Worm (Caenorhabditis elegans) whole organism, L4 larva: ENCODE results near the gene cutl-2.

ENCODE experiments used
- D1046.2 ChIP-seq: fragments of 200-800 bp; sonication (Bioruptor generic); IDR thresholded peaks from 2 replicates; pipeline ENCODE4 v1.3.6; 2022; ENCODE audit warnings: missing genetic modification characterization, missing compliant biosample characterization
- F26F4.8 ChIP-seq: fragments of 200-800 bp; sonication (Bioruptor generic); conservative IDR thresholded peaks from 2 replicates; pipeline ENCODE4 v1.3.6; 2022; ENCODE audit warnings: missing genetic modification characterization, missing compliant biosample characterization
- F37D6.2 ChIP-seq: sonication (generic microtip); optimal IDR thresholded peaks from 2 replicates; lab custom pipeline; 2016; ENCODE audit warnings: mild to moderate bottlenecking, missing genetic modification characterization, missing compliant biosample characterization
- T20F7.1 ChIP-seq: fragments of 200-800 bp; sonication (Bioruptor generic); optimal IDR thresholded peaks from 2 replicates; lab custom pipeline; 2018; ENCODE audit warnings: mild to moderate bottlenecking, missing genetic modification characterization, missing compliant biosample characterization
- T26A8.4 ChIP-seq: fragments of 200-800 bp; sonication (Bioruptor generic); IDR thresholded peaks from 2 replicates; pipeline ENCODE4 v1.3.6; 2022; ENCODE audit warnings: missing genetic modification characterization, missing compliant biosample characterization
- aha-1 ChIP-seq: fragments of 150-350 bp; peaks from one replicate; lab custom pipeline; 2014; ENCODE audit warnings: missing biosample characterization, missing genetic modification characterization
- arid-1 ChIP-seq: fragments of 200-800 bp; sonication (Bioruptor generic); conservative IDR thresholded peaks from 2 replicates; pipeline ENCODE4 v1.3.6; 2022; ENCODE audit warnings: missing genetic modification reagents, missing genetic modification characterization, missing compliant biosample characterization
- ces-1 ChIP-seq: fragments of 150-350 bp; sonication (generic microtip); optimal IDR thresholded peaks from 4 replicates; lab custom pipeline; 2014; ENCODE audit warnings: missing biosample characterization, missing genetic modification reagents, missing genetic modification characterization
- cey-2 ChIP-seq: sonication (generic microtip); optimal IDR thresholded peaks from 3 replicates; lab custom pipeline; 2017; ENCODE audit warnings: missing genetic modification characterization, mild to moderate bottlenecking, missing compliant biosample characterization, antibody characterized with exemption, borderline replicate concordance; ENCODE audit not compliant: insufficient read depth
- ctbp-1 ChIP-seq: fragments of 200-800 bp; sonication (Bioruptor generic); IDR thresholded peaks from 2 replicates; pipeline ENCODE4 v1.3.6; 2022; ENCODE audit warnings: missing genetic modification reagents, missing genetic modification characterization, missing compliant biosample characterization
- daf-16 ChIP-seq, 3 experiments: sonication (generic microtip); optimal IDR thresholded peaks; 2 replicates each; lab custom pipeline; 2016 to 2017; ENCODE audit warnings: missing genetic modification characterization in 3 of 3, missing genetic modification reagents in 3 of 3, mild to moderate bottlenecking in 2 of 3, missing compliant biosample characterization in 2 of 3, missing biosample characterization in 1 of 3, moderate library complexity in 1 of 3
- daf-8 ChIP-seq: fragments of 200-800 bp; sonication (Bioruptor generic); IDR thresholded peaks from 2 replicates; pipeline ENCODE4 v1.3.6; 2022; ENCODE audit warnings: missing genetic modification characterization, missing compliant biosample characterization
- dpl-1 ChIP-seq: fragments of 150-350 bp; optimal IDR thresholded peaks from 2 replicates; lab custom pipeline; 2014; ENCODE audit warnings: missing biosample characterization, missing genetic modification reagents, missing genetic modification characterization
- egl-27 ChIP-seq: sonication (generic microtip); optimal IDR thresholded peaks from 3 replicates; lab custom pipeline; 2017; ENCODE audit warnings: missing biosample characterization, missing genetic modification reagents, missing genetic modification characterization
- fos-1 ChIP-seq: fragments of 150-350 bp; optimal IDR thresholded peaks from 2 replicates; lab custom pipeline; 2014; ENCODE audit warnings: missing biosample characterization, missing genetic modification characterization
- hif-1 ChIP-seq, 2 experiments: sonication (generic microtip); optimal IDR thresholded peaks; 2 replicates each; lab custom pipeline; 2016 to 2017; ENCODE audit warnings: missing compliant biosample characterization in 2 of 2, missing genetic modification characterization in 2 of 2, missing genetic modification reagents in 2 of 2, missing genotype in 2 of 2, mild to moderate bottlenecking in 1 of 2
- hlh-11 ChIP-seq: fragments of 200-800 bp; sonication (Bioruptor generic); optimal IDR thresholded peaks from 2 replicates; lab custom pipeline; 2018; ENCODE audit warnings: mild to moderate bottlenecking, missing genetic modification characterization, missing compliant biosample characterization
- lin-29 ChIP-seq: fragments of 200-800 bp; sonication (Bioruptor generic); IDR thresholded peaks from 2 replicates; pipeline ENCODE4 v1.3.6; 2022; ENCODE audit warnings: missing genetic modification reagents, missing genetic modification characterization, missing compliant biosample characterization
- lin-38 ChIP-seq: fragments of 200-800 bp; sonication (Bioruptor generic); IDR thresholded peaks from 2 replicates; pipeline ENCODE4 v1.3.6; 2022; ENCODE audit warnings: missing genetic modification reagents, missing genetic modification characterization, missing compliant biosample characterization
- lir-3 ChIP-seq: sonication (generic microtip); optimal IDR thresholded peaks from 2 replicates; lab custom pipeline; 2016; ENCODE audit warnings: mild to moderate bottlenecking, missing genetic modification characterization, missing compliant biosample characterization
- lsy-2 ChIP-seq, 2 experiments: fragments of 150-350 bp in 1 of 2; sonication (generic microtip) in 1 of 2; optimal IDR thresholded peaks; 2 replicates each; lab custom pipeline; 2014 to 2017; ENCODE audit warnings: missing biosample characterization in 2 of 2, missing genetic modification characterization in 2 of 2
- madf-9 ChIP-seq: fragments of 200-800 bp; sonication (Bioruptor generic); conservative IDR thresholded peaks from 2 replicates; pipeline ENCODE4 v1.3.6; 2022; ENCODE audit warnings: missing genetic modification reagents, missing genetic modification characterization, missing compliant biosample characterization
- mdt-29 ChIP-seq: fragments of 200-800 bp; sonication (Bioruptor generic); IDR thresholded peaks from 2 replicates; pipeline ENCODE4 v1.3.6; 2022; ENCODE audit warnings: missing genetic modification reagents, missing genetic modification characterization, missing compliant biosample characterization
- mep-1 ChIP-seq: fragments of 150-350 bp; sonication (generic microtip); optimal IDR thresholded peaks from 3 replicates; lab custom pipeline; 2014; ENCODE audit warnings: missing biosample characterization, missing genetic modification characterization
- mes-2 ChIP-seq: sonication (generic microtip); optimal IDR thresholded peaks from 2 replicates; lab custom pipeline; 2016; ENCODE audit warnings: missing genotype, mild to moderate bottlenecking, missing genetic modification characterization, missing compliant biosample characterization; ENCODE audit not compliant: poor library complexity, severe bottlenecking
- mxl-3 ChIP-seq: fragments of 200-800 bp; sonication (Bioruptor generic); optimal IDR thresholded peaks from 2 replicates; lab custom pipeline; 2018; ENCODE audit warnings: mild to moderate bottlenecking, missing genetic modification characterization, missing compliant biosample characterization
- nhr-10 ChIP-seq: fragments of 150-350 bp; optimal IDR thresholded peaks from 2 replicates; lab custom pipeline; 2014; ENCODE audit warnings: missing biosample characterization, missing genetic modification characterization
- nhr-102 ChIP-seq: sonication (generic microtip); optimal IDR thresholded peaks from 2 replicates; lab custom pipeline; 2016; ENCODE audit warnings: mild to moderate bottlenecking, missing genetic modification characterization, moderate library complexity, missing compliant biosample characterization
- nhr-11 ChIP-seq: fragments of 150-350 bp; optimal IDR thresholded peaks from 2 replicates; lab custom pipeline; 2014; ENCODE audit warnings: missing biosample characterization, missing genetic modification characterization
- nhr-237 ChIP-seq: sonication (generic microtip); optimal IDR thresholded peaks from 2 replicates; lab custom pipeline; 2017; ENCODE audit warnings: missing biosample characterization, missing genetic modification characterization
- nhr-48 ChIP-seq: sonication (generic microtip); optimal IDR thresholded peaks from 2 replicates; lab custom pipeline; 2016; ENCODE audit warnings: mild to moderate bottlenecking, missing genetic modification characterization, missing compliant biosample characterization
- php-3 ChIP-seq: fragments of 200-800 bp; sonication (Bioruptor generic); IDR thresholded peaks from 2 replicates; pipeline ENCODE4 v1.3.6; 2022; ENCODE audit warnings: missing genetic modification reagents, missing genetic modification characterization, missing compliant biosample characterization
- pqm-1 ChIP-seq: sonication (generic microtip); optimal IDR thresholded peaks from 2 replicates; lab custom pipeline; 2017; ENCODE audit warnings: missing biosample characterization, missing genetic modification characterization
- sdz-12 ChIP-seq: fragments of 200-800 bp; sonication (Bioruptor generic); optimal IDR thresholded peaks from 2 replicates; lab custom pipeline; 2018; ENCODE audit warnings: mild to moderate bottlenecking, missing genetic modification characterization, missing compliant biosample characterization
- snpc-1.2 ChIP-seq: fragments of 200-800 bp; sonication (Bioruptor generic); IDR thresholded peaks from 2 replicates; pipeline ENCODE4 v1.3.6; 2022; ENCODE audit warnings: missing genetic modification reagents, missing genetic modification characterization, missing compliant biosample characterization
- spr-1 ChIP-seq: sonication (generic microtip); optimal IDR thresholded peaks from 2 replicates; lab custom pipeline; 2016; ENCODE audit warnings: mild to moderate bottlenecking, missing genetic modification characterization, missing compliant biosample characterization
- spr-3 ChIP-seq: fragments of 200-800 bp; sonication (Bioruptor generic); optimal IDR thresholded peaks from 2 replicates; lab custom pipeline; 2018; ENCODE audit warnings: mild to moderate bottlenecking, missing genetic modification characterization, missing compliant biosample characterization
- tra-1 ChIP-seq: fragments of 200-800 bp; sonication (Bioruptor generic); IDR thresholded peaks from 2 replicates; pipeline ENCODE4 v1.3.6; 2022; ENCODE audit warnings: missing genetic modification reagents, missing genetic modification characterization, missing compliant biosample characterization
- unc-130 ChIP-seq: sonication (generic microtip); optimal IDR thresholded peaks from 2 replicates; lab custom pipeline; 2016; ENCODE audit warnings: missing genetic modification reagents, missing genetic modification characterization, missing compliant biosample characterization
- zag-1 ChIP-seq: fragments of 150-350 bp; optimal IDR thresholded peaks from 2 replicates; lab custom pipeline; 2014; ENCODE audit warnings: missing biosample characterization, missing genetic modification characterization
- ztf-11 ChIP-seq: fragments of 150-350 bp; optimal IDR thresholded peaks from 2 replicates; lab custom pipeline; 2014; ENCODE audit warnings: missing biosample characterization, missing genetic modification characterization

Gene cutl-2

ce11 chrII:9738820-9739219 is 14.3 kb upstream of the cutl-2 start (continued):
- TF ChIP-seq daf-8 (GFP tag; lab: Robert Waterston, UW) (no peak), F26F4.8 (GFP tag; lab: Robert Waterston, UW) (no peak), nhr-10 (tag; lab: Kevin White, UChicago) (no peak), mdt-29 (GFP tag; lab: Robert Waterston, UW) (no peak), sdz-12 (GFP tag; lab: Kevin White, UChicago) (no peak), mep-1 (tag; lab: Kevin White, UChicago) (peak; percentile 31), ztf-11 (tag; lab: Kevin White, UChicago) (no peak), cey-2 (tag; lab: Kevin White, UChicago) (no peak), lin-29 (GFP tag; lab: Robert Waterston, UW) (no peak), pqm-1 (tag; lab: Kevin White, UChicago) (peak; percentile 86), F37D6.2 (tag; lab: Kevin White, UChicago) (no peak), madf-9 (GFP tag; lab: Robert Waterston, UW) (0 out of 2 replicates have a peak, but pooled peaks have one; percentile 21), egl-27 (tag; lab: Kevin White, UChicago) (no peak), tra-1 (GFP tag; lab: Robert Waterston, UW) (peak; percentile 90), ces-1 (GFP tag; lab: Kevin White, UChicago) (no peak), snpc-1.2 (GFP tag; lab: Robert Waterston, UW) (0 out of 2 replicates have a peak, but pooled peaks have one; percentile 13), lin-38 (GFP tag; lab: Robert Waterston, UW) (peak; percentile 48; the same call in 1 of the 2 replicates), D1046.2 (GFP tag; lab: Robert Waterston, UW) (no peak), daf-16 (GFP tag; optimal IDR thresholded peaks at IDR 0.05; lab: Kevin White, UChicago) (peak in 1 of 2 experiments; percentile 63), daf-16 (tag; optimal IDR thresholded peaks at IDR 0.05; lab: Kevin White, UChicago) (peak; percentile 66), hif-1 (tag; optimal IDR thresholded peaks at IDR 0.05; lab: Kevin White, UChicago) (no peak), nhr-11 (no peak), nhr-237 (tag; lab: Kevin White, UChicago) (no peak), spr-1 (tag; lab: Kevin White, UChicago) (no peak), T20F7.1 (GFP tag; lab: Kevin White, UChicago) (no peak), hlh-11 (peak; percentile 90), nhr-48 (tag; lab: Kevin White, UChicago) (peak; percentile 14), T26A8.4 (GFP tag; lab: Robert Waterston, UW) (peak; percentile 62), zag-1 (tag; lab: Kevin White, UChicago) (no peak), lsy-2 (tag; optimal IDR thresholded peaks at IDR 0.05; lab: Kevin White, UChicago) (peak; percentile 26 to 57), mes-2 (tag; lab: Kevin White, UChicago) (peak; percentile 5), nhr-102 (tag; lab: Kevin White, UChicago) (peak; percentile 63), fos-1 (no peak), arid-1 (0 out of 2 replicates have a peak, but pooled peaks have one; percentile 7), spr-3 (GFP tag; lab: Kevin White, UChicago) (peak; percentile 38), lir-3 (tag; lab: Kevin White, UChicago) (no peak)

ce11 chrII:9735785-9736184 is 11.3 kb upstream of the cutl-2 start:
- TF ChIP-seq mxl-3 (GFP tag; lab: Kevin White, UChicago) (no peak), ctbp-1 (GFP tag; lab: Robert Waterston, UW) (no peak), unc-130 (GFP tag; lab: Kevin White, UChicago) (no peak), nhr-237 (tag; lab: Kevin White, UChicago) (no peak), php-3 (GFP tag; lab: Robert Waterston, UW) (no peak), aha-1 (tag; lab: Kevin White, UChicago) (peak; percentile 95), lsy-2 (tag; optimal IDR thresholded peaks at IDR 0.05; lab: Kevin White, UChicago) (peak in 1 of 2 experiments; percentile 4), dpl-1 (no peak), hlh-11 (no peak), mdt-29 (GFP tag; lab: Robert Waterston, UW) (no peak)
